Fruit fly (Drosophila melanogaster) whole organism, pupa: ENCODE measurements around the gene sra.
A peak's percentile ranks its signal among the peaks of the same experiment; 100 is the strongest.

ENCODE experiments used
- CG10348 ChIP-seq: fragments of 200-800 bp; sonication (Bioruptor generic); IDR thresholded peaks from 2 replicates; pipeline ENCODE4 v1.3.6; 2022; ENCODE audit warnings: missing biosample characterization, missing genetic modification characterization
- CG13204 ChIP-seq: fragments of 200-800 bp; sonication (Bioruptor generic); optimal IDR thresholded peaks from 2 replicates; lab custom pipeline; 2018; ENCODE audit warnings: missing biosample characterization, mild to moderate bottlenecking, missing genetic modification characterization, moderate library complexity
- CG32121 ChIP-seq: fragments of 200-800 bp; sonication (Bioruptor generic); IDR thresholded peaks from 2 replicates; pipeline ENCODE4 v1.3.6; 2022; ENCODE audit warnings: missing biosample characterization, missing genetic modification characterization
- CG34367 ChIP-seq: fragments of 200-800 bp; sonication (Bioruptor generic); optimal IDR thresholded peaks from 2 replicates; lab custom pipeline; 2018; ENCODE audit warnings: missing biosample characterization, mild to moderate bottlenecking, missing genetic modification characterization
- CG8159 ChIP-seq: fragments of 200-800 bp; sonication (Bioruptor generic); optimal IDR thresholded peaks from 3 replicates; lab custom pipeline; 2018; ENCODE audit warnings: missing biosample characterization, mild to moderate bottlenecking, missing genetic modification characterization, moderate library complexity
- D1 ChIP-seq: fragments of 200-800 bp; sonication (Bioruptor generic); optimal IDR thresholded peaks from 2 replicates; lab custom pipeline; 2018; ENCODE audit warnings: missing biosample characterization, mild to moderate bottlenecking, missing genetic modification characterization, moderate library complexity
- EcR ChIP-seq: fragments of 200-800 bp; sonication (Bioruptor generic); optimal IDR thresholded peaks from 3 replicates; lab custom pipeline; 2019; ENCODE audit warnings: missing biosample characterization, missing genetic modification characterization, mild to moderate bottlenecking, moderate library complexity, missing genetic modification reagents
- Ets98B ChIP-seq: fragments of 200-800 bp; sonication (Bioruptor generic); IDR thresholded peaks from 2 replicates; pipeline ENCODE4 v1.3.6; 2022; ENCODE audit warnings: missing biosample characterization, missing genetic modification characterization
- Pif1B ChIP-seq: fragments of 200-800 bp; sonication (Bioruptor generic); optimal IDR thresholded peaks from 3 replicates; lab custom pipeline; 2016; ENCODE audit warnings: missing biosample characterization, missing genetic modification characterization
- Snoo ChIP-seq: fragments of 200-800 bp; sonication (Bioruptor generic); optimal IDR thresholded peaks from 3 replicates; lab custom pipeline; 2017; ENCODE audit warnings: missing biosample characterization, mild to moderate bottlenecking, missing genetic modification characterization, inconsistent platforms
- fd96Ca ChIP-seq: fragments of 200-800 bp; sonication (Bioruptor generic); IDR thresholded peaks from 3 replicates; pipeline ENCODE4 v1.3.6; 2022; ENCODE audit warnings: missing biosample characterization, missing genetic modification characterization

dm6 chr3R:16157564-16158242 lies 29.1 kb upstream of the sra start:
- TF ChIP-seq Pif1B (GFP tag; lab: Kevin White, UChicago) (peak; percentile 51), EcR (GFP tag; lab: Kevin White, UChicago) (no peak), CG32121 (GFP tag; lab: Robert Waterston, UW) (peak; percentile 55; the same call in 1 of the 2 replicates), D1 (tag; lab: Kevin White, UChicago) (peak; percentile 52), CG34367 (tag; lab: Kevin White, UChicago) (peak; percentile 25), fd96Ca (0 out of 3 replicates have a peak, but pooled peaks have one; percentile 48), CG10348 (GFP tag; lab: Robert Waterston, UW) (no peak), Ets98B (peak; percentile 17; the same call in 1 of the 2 replicates), CG13204 (peak; percentile 70), CG8159 (tag; lab: Kevin White, UChicago) (peak; percentile 73), Snoo (tag; lab: Kevin White, UChicago) (peak; percentile 63)
